Worm (Caenorhabditis elegans) whole organism, early embryonic: Measurements from ENCODE around the gene nduv-2.

Experiments
- aly-1 ChIP-seq: sonication (generic microtip); optimal IDR thresholded peaks from 2 replicates; lab custom pipeline; 2016; ENCODE audit warnings: missing genetic modification characterization, missing compliant biosample characterization
- ama-1 ChIP-seq: fragments of 150-350 bp; optimal IDR thresholded peaks from 2 replicates; lab custom pipeline; 2014
- hnd-1 ChIP-seq: sonication (generic microtip); optimal IDR thresholded peaks from 2 replicates; lab custom pipeline; 2016; ENCODE audit warnings: missing genetic modification characterization, missing compliant biosample characterization
- pes-1 ChIP-seq: fragments of 200-800 bp; sonication (Bioruptor generic); IDR thresholded peaks from 2 replicates; pipeline ENCODE4 v1.3.6; 2022; ENCODE audit warnings: missing genetic modification reagents, missing genetic modification characterization, missing compliant biosample characterization
- scrt-1 ChIP-seq: fragments of 200-800 bp; sonication (Bioruptor generic); IDR thresholded peaks from 2 replicates; pipeline ENCODE4 v1.3.6; 2022; ENCODE audit warnings: missing genetic modification characterization, missing compliant biosample characterization
- tra-4 ChIP-seq: sonication (generic microtip); optimal IDR thresholded peaks from 2 replicates; lab custom pipeline; 2017; ENCODE audit warnings: missing genetic modification characterization, missing compliant biosample characterization

DNA sequence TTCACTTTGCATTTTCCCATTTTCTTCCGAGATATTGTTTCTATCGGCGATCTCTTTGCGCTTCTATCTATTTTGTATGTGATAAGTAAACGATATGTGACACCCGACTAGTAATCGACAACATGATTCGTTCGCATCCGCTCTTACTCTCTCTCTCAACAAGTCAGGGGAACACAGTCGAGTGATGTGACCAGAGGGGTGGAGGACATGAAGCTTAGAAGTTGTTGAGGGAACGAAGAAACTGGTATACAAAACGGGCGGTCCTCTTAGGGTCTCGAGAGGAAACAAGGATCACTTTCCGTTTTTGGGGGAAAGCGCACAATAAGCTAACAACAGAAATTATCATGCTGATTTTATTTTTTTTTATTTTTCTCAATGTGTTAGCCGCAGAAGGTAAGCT is 32.3 kb downstream of the nduv-2 start, which contains the start of gene F53F4.4:
- TF ChIP-seq aly-1 (tag; lab: Kevin White, UChicago), result no peak
- TF ChIP-seq pes-1 (GFP tag; lab: Robert Waterston, UW), result no peak
- no peak for TF ChIP-seq ama-1 (lab: Kevin White, UChicago)
- TF ChIP-seq scrt-1 (GFP tag; lab: Robert Waterston, UW), result no peak
- TF ChIP-seq hnd-1 (tag; lab: Kevin White, UChicago), result no peak
- no peak for TF ChIP-seq tra-4
